Worm (Caenorhabditis elegans) whole organism, early embryonic: ENCODE data around the gene C30G7.4.

Experiments used
- B0310.2 ChIP-seq: sonication (generic microtip); optimal IDR thresholded peaks from 2 replicates; lab custom pipeline; 2016; ENCODE audit warnings: mild to moderate bottlenecking, missing genetic modification characterization, missing compliant biosample characterization
- F13C5.2 ChIP-seq: sonication (generic microtip); optimal IDR thresholded peaks from 2 replicates; lab custom pipeline; 2017; ENCODE audit warnings: mild to moderate bottlenecking, missing genetic modification characterization, inconsistent platforms, missing compliant biosample characterization
- aly-1 ChIP-seq: sonication (generic microtip); optimal IDR thresholded peaks from 2 replicates; lab custom pipeline; 2016; ENCODE audit warnings: missing genetic modification characterization, missing compliant biosample characterization
- ama-1 ChIP-seq: fragments of 150-350 bp; optimal IDR thresholded peaks from 2 replicates; lab custom pipeline; 2014
- ceh-13 ChIP-seq: fragments of 200-800 bp; sonication (Bioruptor generic); optimal IDR thresholded peaks from 2 replicates; lab custom pipeline; 2018; ENCODE audit warnings: mild to moderate bottlenecking, missing genetic modification characterization, missing compliant biosample characterization
- ceh-36 ChIP-seq: sonication (generic microtip); optimal IDR thresholded peaks from 2 replicates; lab custom pipeline; 2016; ENCODE audit warnings: missing genetic modification characterization, inconsistent platforms, missing compliant biosample characterization
- ets-7 ChIP-seq: sonication (generic microtip); optimal IDR thresholded peaks from 2 replicates; lab custom pipeline; 2016; ENCODE audit warnings: missing genotype, missing genetic modification characterization, missing compliant biosample characterization
- flt-1 ChIP-seq: fragments of 200-800 bp; sonication (Bioruptor generic); IDR thresholded peaks from 2 replicates; pipeline ENCODE4 v1.3.6; 2022; ENCODE audit warnings: missing genetic modification characterization, missing compliant biosample characterization
- hmbx-1 ChIP-seq: sonication (generic microtip); optimal IDR thresholded peaks from 2 replicates; lab custom pipeline; 2016; ENCODE audit warnings: mild to moderate bottlenecking, missing genetic modification characterization, missing compliant biosample characterization
- hmg-4 ChIP-seq: fragments of 200-800 bp; sonication (Bioruptor generic); optimal IDR thresholded peaks from 2 replicates; lab custom pipeline; 2018; ENCODE audit warnings: mild to moderate bottlenecking, missing genetic modification characterization, missing compliant biosample characterization
- hnd-1 ChIP-seq: sonication (generic microtip); optimal IDR thresholded peaks from 2 replicates; lab custom pipeline; 2016; ENCODE audit warnings: missing genetic modification characterization, missing compliant biosample characterization
- pes-1 ChIP-seq: fragments of 200-800 bp; sonication (Bioruptor generic); IDR thresholded peaks from 2 replicates; pipeline ENCODE4 v1.3.6; 2022; ENCODE audit warnings: missing genetic modification reagents, missing genetic modification characterization, missing compliant biosample characterization
- scrt-1 ChIP-seq: fragments of 200-800 bp; sonication (Bioruptor generic); IDR thresholded peaks from 2 replicates; pipeline ENCODE4 v1.3.6; 2022; ENCODE audit warnings: missing genetic modification characterization, missing compliant biosample characterization
- sea-1 ChIP-seq: fragments of 200-800 bp; sonication (Bioruptor generic); conservative IDR thresholded peaks from 2 replicates; pipeline ENCODE4 v1.3.6; 2022; ENCODE audit warnings: missing genetic modification characterization, missing compliant biosample characterization
- tbx-11 ChIP-seq: fragments of 200-800 bp; sonication (Bioruptor generic); IDR thresholded peaks from 2 replicates; pipeline ENCODE4 v1.3.6; 2022; ENCODE audit warnings: missing genetic modification characterization, missing compliant biosample characterization
- tbx-37 ChIP-seq: fragments of 200-800 bp; sonication (Bioruptor generic); conservative IDR thresholded peaks from 2 replicates; pipeline ENCODE4 v1.3.6; 2022; ENCODE audit warnings: missing genetic modification reagents, missing genetic modification characterization, missing compliant biosample characterization
- tra-4 ChIP-seq: sonication (generic microtip); optimal IDR thresholded peaks from 2 replicates; lab custom pipeline; 2017; ENCODE audit warnings: missing genetic modification characterization, missing compliant biosample characterization

Gene C30G7.4

DNA sequence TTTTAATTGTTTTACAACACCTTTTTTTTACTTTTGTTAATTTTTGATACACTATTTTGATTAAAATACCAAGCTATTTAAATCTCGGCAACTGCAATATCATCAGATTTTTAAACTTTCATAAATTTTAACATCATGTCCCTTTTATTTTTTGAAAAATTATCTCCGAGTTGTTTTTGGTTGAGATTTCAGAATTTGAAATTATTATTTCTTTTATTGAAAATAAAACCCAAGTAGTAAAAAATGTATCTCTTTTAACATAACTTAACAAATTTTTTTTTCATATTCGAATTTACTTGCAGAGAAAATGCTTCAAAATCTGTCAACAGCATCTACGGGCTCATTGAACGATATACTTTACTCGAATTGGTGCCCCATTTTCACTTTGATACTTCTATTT is 31.3 kb downstream of the C30G7.4 start, which contains the start of gene H12D21.11:
Gene H12D21.11 (plus strand): TSS at position 301 of the 400 bp plus-strand sequence.
- no peak for TF ChIP-seq F13C5.2 (tag; lab: Kevin White, UChicago)
- TF ChIP-seq aly-1 (tag; lab: Kevin White, UChicago) = no peak
- TF ChIP-seq ets-7 (tag; lab: Kevin White, UChicago) = no peak
- no peak for TF ChIP-seq ama-1 (lab: Kevin White, UChicago)
- TF ChIP-seq hmbx-1 = no peak
- TF ChIP-seq tbx-37 (GFP tag; lab: Robert Waterston, UW) = no peak
- no peak for TF ChIP-seq pes-1 (GFP tag; lab: Robert Waterston, UW)
- TF ChIP-seq flt-1 (GFP tag; lab: Robert Waterston, UW) = no peak
- TF ChIP-seq B0310.2 (tag; lab: Kevin White, UChicago) = no peak
- no peak for TF ChIP-seq tra-4 (tag; lab: Kevin White, UChicago)
- no peak for TF ChIP-seq hnd-1 (tag; lab: Kevin White, UChicago)
- no peak for TF ChIP-seq sea-1

- TF ChIP-seq scrt-1 (GFP tag; lab: Robert Waterston, UW) (no peak), B0310.2 (tag; lab: Kevin White, UChicago) (no peak), tbx-37 (GFP tag; lab: Robert Waterston, UW) (no peak), ceh-36 (tag; lab: Kevin White, UChicago) (no peak), ama-1 (lab: Kevin White, UChicago) (no peak), flt-1 (GFP tag; lab: Robert Waterston, UW) (no peak), F13C5.2 (tag; lab: Kevin White, UChicago) (no peak), hmbx-1 (no peak), aly-1 (tag; lab: Kevin White, UChicago) (no peak), ets-7 (tag; lab: Kevin White, UChicago) (no peak), pes-1 (GFP tag; lab: Robert Waterston, UW) (no peak), ceh-13 (no peak), hmg-4 (GFP tag; lab: Kevin White, UChicago) (no peak), tra-4 (tag; lab: Kevin White, UChicago) (no peak), hnd-1 (tag; lab: Kevin White, UChicago) (no peak), sea-1 (no peak), tbx-11 (no peak)
Observed at ce11 chrV:14910758-14911157, 36.2 kb downstream of the C30G7.4 start.

DNA sequence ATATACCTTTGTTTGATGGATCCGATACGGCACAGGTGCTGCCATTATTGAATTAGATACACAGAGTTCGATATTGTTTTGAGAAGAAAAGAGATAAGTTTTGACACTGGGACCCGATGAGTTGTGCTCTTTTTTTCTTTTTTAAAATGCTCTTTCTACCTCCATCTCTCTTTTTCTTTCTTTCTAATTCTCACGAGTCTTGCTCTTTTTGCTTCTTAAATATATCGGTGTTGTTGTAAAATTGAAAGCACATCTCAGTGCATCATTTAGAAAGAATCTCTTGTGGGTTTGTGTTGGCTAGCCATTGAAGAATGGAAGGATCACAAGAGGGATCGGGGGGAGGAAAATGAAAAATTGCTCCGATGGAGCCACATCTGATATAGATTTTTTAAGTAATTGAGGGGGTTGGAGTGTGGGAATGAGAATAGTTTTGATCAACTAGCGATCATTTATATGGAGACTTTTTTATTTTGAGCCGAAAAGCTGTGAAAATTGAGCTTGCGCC is 37.5 kb downstream of the C30G7.4 start, which contains the start of gene H12D21.9:
Gene H12D21.9 (minus strand): TSS at position 148 of the 505 bp plus-strand sequence.
- TF ChIP-seq hnd-1 (tag; lab: Kevin White, UChicago) (no peak), scrt-1 (GFP tag; lab: Robert Waterston, UW) (no peak), sea-1 (no peak), aly-1 (tag; lab: Kevin White, UChicago) (no peak), hmg-4 (GFP tag; lab: Kevin White, UChicago) (no peak), F13C5.2 (tag; lab: Kevin White, UChicago) (no peak), tbx-11 (no peak), hmbx-1 (no peak), flt-1 (GFP tag; lab: Robert Waterston, UW) (no peak), pes-1 (GFP tag; lab: Robert Waterston, UW) (no peak), ets-7 (tag; lab: Kevin White, UChicago) (no peak), ceh-36 (tag; lab: Kevin White, UChicago) (no peak), ama-1 (lab: Kevin White, UChicago) (no peak), tbx-37 (GFP tag; lab: Robert Waterston, UW) (no peak)

ce11 chrV:14907445-14907844 is 39.5 kb downstream of the C30G7.4 start:
- no peak for TF ChIP-seq tbx-37 (GFP tag; lab: Robert Waterston, UW)
- no peak for TF ChIP-seq tbx-11
- TF ChIP-seq B0310.2 (tag; lab: Kevin White, UChicago) = no peak
- TF ChIP-seq hmg-4 (GFP tag; lab: Kevin White, UChicago) = no peak
- no peak for TF ChIP-seq scrt-1 (GFP tag; lab: Robert Waterston, UW)
- no peak for TF ChIP-seq ceh-13
- no peak for TF ChIP-seq ceh-36 (tag; lab: Kevin White, UChicago)
- no peak for TF ChIP-seq sea-1
- TF ChIP-seq F13C5.2 (tag; lab: Kevin White, UChicago) = no peak

ce11 chrV:14900905-14901304 is 46.0 kb downstream of the C30G7.4 start:
- TF ChIP-seq hmbx-1 (no peak), flt-1 (GFP tag; lab: Robert Waterston, UW) (no peak), pes-1 (GFP tag; lab: Robert Waterston, UW) (no peak)

DNA sequence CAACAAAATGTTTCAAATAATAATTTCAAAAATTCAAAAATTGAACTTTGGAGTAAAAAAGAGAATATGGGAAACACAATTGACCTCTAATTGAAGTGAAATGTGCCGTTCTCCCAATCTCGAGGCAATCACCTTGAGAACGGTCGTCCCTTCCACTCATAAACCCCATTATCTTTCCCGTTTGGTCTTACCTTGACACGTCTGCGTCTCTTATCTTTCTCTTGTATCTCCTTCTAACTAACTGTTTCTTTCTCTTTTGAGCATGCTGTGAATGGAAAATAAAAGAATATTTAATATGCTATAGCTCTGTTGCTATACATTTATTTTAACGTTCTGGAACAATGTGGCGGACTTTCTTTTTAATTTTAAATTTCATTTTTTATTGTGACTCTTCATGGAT is 47.4 kb downstream of the C30G7.4 start, which contains the start of gene H12D21.10:
Gene H12D21.10 (plus strand): TSS at position 260 of the 400 bp plus-strand sequence.
- TF ChIP-seq ceh-13 = no peak
- TF ChIP-seq tbx-37 (GFP tag; lab: Robert Waterston, UW) = no peak
- TF ChIP-seq ceh-36 (tag; lab: Kevin White, UChicago) = no peak
- TF ChIP-seq flt-1 (GFP tag; lab: Robert Waterston, UW) = no peak
- TF ChIP-seq scrt-1 (GFP tag; lab: Robert Waterston, UW) = no peak
- TF ChIP-seq hmbx-1 = no peak
- TF ChIP-seq hmg-4 (GFP tag; lab: Kevin White, UChicago) = no peak

DNA sequence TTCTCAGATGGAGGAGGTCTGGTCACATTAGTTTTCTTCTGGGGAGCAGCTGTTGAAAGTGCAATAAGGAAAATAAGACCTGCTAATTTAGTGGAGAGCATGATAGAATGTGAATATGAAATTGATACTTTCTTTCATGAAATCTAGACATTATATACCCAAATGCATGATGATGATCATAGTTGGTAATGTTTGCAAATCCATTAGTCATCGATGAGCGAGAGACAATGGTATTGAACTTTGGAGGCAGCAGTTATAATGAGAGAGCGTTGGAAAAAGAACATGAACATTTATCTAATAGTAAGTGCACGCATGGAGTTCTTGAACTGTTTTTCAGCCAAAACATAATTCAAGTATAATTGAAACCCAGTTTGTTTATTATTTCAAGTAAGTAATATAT is 49.2 kb downstream of the C30G7.4 start, which contains the start of gene H12D21.6:
Gene H12D21.6 (minus strand): TSS at position 101 of the 400 bp plus-strand sequence.
- no peak for TF ChIP-seq tra-4 (tag; lab: Kevin White, UChicago)
- no peak for TF ChIP-seq F13C5.2 (tag; lab: Kevin White, UChicago)
- no peak for TF ChIP-seq ceh-13
- TF ChIP-seq hnd-1 (tag; lab: Kevin White, UChicago) = no peak
- TF ChIP-seq scrt-1 (GFP tag; lab: Robert Waterston, UW) = no peak
- no peak for TF ChIP-seq hmg-4 (GFP tag; lab: Kevin White, UChicago)
- TF ChIP-seq hmbx-1 = no peak
- no peak for TF ChIP-seq flt-1 (GFP tag; lab: Robert Waterston, UW)
